Worm (Caenorhabditis elegans) whole organism, midembryonic: ENCODE data around the gene col-113.

ENCODE experiments used
- T22C8.4 ChIP-seq: fragments of 200-800 bp; sonication (Bioruptor generic); IDR thresholded peaks from 2 replicates; pipeline ENCODE4 v1.3.6; 2022; ENCODE audit warnings: missing genetic modification characterization, missing compliant biosample characterization
- cog-1 ChIP-seq: sonication (generic microtip); optimal IDR thresholded peaks from 2 replicates; lab custom pipeline; 2016; ENCODE audit warnings: missing genetic modification characterization, missing compliant biosample characterization
- flt-1 ChIP-seq: fragments of 200-800 bp; sonication (Bioruptor generic); IDR thresholded peaks from 2 replicates; pipeline ENCODE4 v1.3.6; 2022; ENCODE audit warnings: missing genetic modification characterization, missing compliant biosample characterization
- klf-2 ChIP-seq: fragments of 200-800 bp; sonication (Bioruptor generic); conservative IDR thresholded peaks from 2 replicates; pipeline ENCODE4 v1.3.6; 2022; ENCODE audit warnings: missing genetic modification reagents, missing genetic modification characterization, missing compliant biosample characterization
- med-1 ChIP-seq: sonication (generic microtip); optimal IDR thresholded peaks from 2 replicates; lab custom pipeline; 2017; ENCODE audit warnings: missing genetic modification characterization, mild to moderate bottlenecking, missing compliant biosample characterization, antibody characterized with exemption, missing genetic modification reagents; ENCODE audit not compliant: insufficient read depth
- ref-1 ChIP-seq: fragments of 200-800 bp; sonication (Bioruptor generic); conservative IDR thresholded peaks from 2 replicates; pipeline ENCODE4 v1.3.6; 2022; ENCODE audit warnings: missing genetic modification reagents, missing genetic modification characterization, missing compliant biosample characterization
- tab-1 ChIP-seq: fragments of 200-800 bp; sonication (Bioruptor generic); IDR thresholded peaks from 2 replicates; pipeline ENCODE4 v1.3.6; 2022; ENCODE audit warnings: missing genetic modification characterization, missing compliant biosample characterization
- ztf-23 ChIP-seq: fragments of 200-800 bp; sonication (Bioruptor generic); IDR thresholded peaks from 2 replicates; pipeline ENCODE4 v1.3.6; 2022; ENCODE audit warnings: missing genetic modification reagents, missing genetic modification characterization, missing compliant biosample characterization

- no peak for TF ChIP-seq med-1 (GFP tag; lab: Kevin White, UChicago)
- TF ChIP-seq T22C8.4 (GFP tag; lab: Robert Waterston, UW): no peak
- no peak for TF ChIP-seq ref-1 (GFP tag; lab: Robert Waterston, UW)
- no peak for TF ChIP-seq flt-1 (GFP tag; lab: Robert Waterston, UW)
- TF ChIP-seq cog-1 (tag; lab: Kevin White, UChicago): no peak
- no peak for TF ChIP-seq klf-2 (GFP tag; lab: Robert Waterston, UW)
- no peak for TF ChIP-seq tab-1 (GFP tag; lab: Robert Waterston, UW)
- no peak for TF ChIP-seq ztf-23 (GFP tag; lab: Robert Waterston, UW)
Observed at ce11 chrIV:7153362-7153761, 1.1 kb upstream of the col-113 start, which contains the start of gene C34D4.3.
